Fruit fly (Drosophila melanogaster): ENCODE results near the gene CG45207.

dm6 chr3R:15786538-15786937 lies 11.4 kb upstream of the CG45207 start, which contains the start of gene CG9590:
- TF ChIP-seq cnc (optimal IDR thresholded peaks at IDR 0.05) (no peak), Hr96 (GFP tag; optimal IDR thresholded peaks at IDR 0.05) (no peak), CG14711 (tag; optimal IDR thresholded peaks at IDR 0.05) (no peak), Clk (GFP tag; optimal IDR thresholded peaks at IDR 0.05) (no peak), Crg-1 (GFP tag; optimal IDR thresholded peaks at IDR 0.05) (no peak)
